Worm (Caenorhabditis elegans) whole organism, L2 larva: Measurements from ENCODE around the gene lec-5.
A peak's percentile ranks its signal among the peaks of the same experiment; 100 is the strongest.

Experiments used
- C34F6.9 ChIP-seq: fragments of 150-350 bp; optimal IDR thresholded peaks from 2 replicates; lab custom pipeline; 2014; ENCODE audit warnings: missing biosample characterization, missing genetic modification characterization
- F13H6.1 ChIP-seq: sonication (generic microtip); optimal IDR thresholded peaks from 2 replicates; lab custom pipeline; 2016; ENCODE audit warnings: missing genetic modification characterization, missing compliant biosample characterization
- R02D3.7 ChIP-seq: fragments of 150-350 bp; optimal IDR thresholded peaks from 2 replicates; lab custom pipeline; 2014; ENCODE audit warnings: missing biosample characterization, missing genetic modification characterization
- Y55F3AM.14 ChIP-seq: fragments of 200-800 bp; sonication (Bioruptor generic); optimal IDR thresholded peaks from 2 replicates; lab custom pipeline; 2018; ENCODE audit warnings: mild to moderate bottlenecking, missing genetic modification characterization, missing compliant biosample characterization
- alr-1 ChIP-seq: fragments of 150-350 bp; optimal IDR thresholded peaks from 2 replicates; lab custom pipeline; 2014; ENCODE audit warnings: missing biosample characterization, missing genetic modification characterization
- aly-2 ChIP-seq: fragments of 150-350 bp; optimal IDR thresholded peaks from 2 replicates; lab custom pipeline; 2014; ENCODE audit warnings: missing biosample characterization, missing genetic modification characterization
- blmp-1 ChIP-seq: sonication (generic microtip); optimal IDR thresholded peaks from 2 replicates; lab custom pipeline; 2017; ENCODE audit warnings: missing genetic modification characterization, mild to moderate bottlenecking, missing compliant biosample characterization, antibody characterized with exemption, moderate library complexity; ENCODE audit not compliant: insufficient read depth
- ceh-82 ChIP-seq: fragments of 150-350 bp; optimal IDR thresholded peaks from 2 replicates; lab custom pipeline; 2014; ENCODE audit warnings: missing biosample characterization, missing genetic modification characterization
- crh-2 ChIP-seq: sonication (generic microtip); optimal IDR thresholded peaks from 2 replicates; lab custom pipeline; 2017; ENCODE audit warnings: missing biosample characterization, missing genetic modification characterization
- dmd-4 ChIP-seq: sonication (generic microtip); optimal IDR thresholded peaks from 2 replicates; lab custom pipeline; 2017; ENCODE audit warnings: missing biosample characterization, missing genetic modification characterization
- egl-27 ChIP-seq: sonication (generic microtip); optimal IDR thresholded peaks from 3 replicates; lab custom pipeline; 2017; ENCODE audit warnings: missing biosample characterization, missing genetic modification reagents, missing genetic modification characterization
- elt-1 ChIP-seq: fragments of 150-350 bp; optimal IDR thresholded peaks from 2 replicates; lab custom pipeline; 2014; ENCODE audit warnings: missing biosample characterization, missing genetic modification characterization
- elt-3 ChIP-seq: sonication (generic microtip); optimal IDR thresholded peaks from 2 replicates; lab custom pipeline; 2017; ENCODE audit warnings: missing biosample characterization, missing genetic modification characterization
- fos-1 ChIP-seq: fragments of 150-350 bp; optimal IDR thresholded peaks from 2 replicates; lab custom pipeline; 2014; ENCODE audit warnings: missing biosample characterization, missing genetic modification characterization
- gmeb-1 ChIP-seq: fragments of 150-350 bp; optimal IDR thresholded peaks from 2 replicates; lab custom pipeline; 2014; ENCODE audit warnings: missing biosample characterization, missing genetic modification characterization
- lin-11 ChIP-seq: fragments of 150-350 bp; sonication (generic microtip); optimal IDR thresholded peaks from 2 replicates; lab custom pipeline; 2014; ENCODE audit warnings: missing biosample characterization, missing genetic modification characterization, inconsistent platforms, mixed read lengths
- lin-13 ChIP-seq: fragments of 150-350 bp; optimal IDR thresholded peaks from 2 replicates; lab custom pipeline; 2014; ENCODE audit warnings: missing biosample characterization, missing genetic modification reagents, missing genetic modification characterization
- lin-39 ChIP-seq: fragments of 150-350 bp; optimal IDR thresholded peaks from 2 replicates; lab custom pipeline; 2014; ENCODE audit warnings: missing biosample characterization, missing genetic modification reagents, missing genetic modification characterization
- lsy-2 ChIP-seq, 2 experiments: fragments of 150-350 bp in 1 of 2; sonication (generic microtip) in 1 of 2; optimal IDR thresholded peaks; 2 replicates each; lab custom pipeline; 2014 to 2017; ENCODE audit warnings: missing biosample characterization in 2 of 2, missing genetic modification characterization in 2 of 2
- mbf-1 ChIP-seq: sonication (generic microtip); optimal IDR thresholded peaks from 2 replicates; lab custom pipeline; 2017; ENCODE audit warnings: missing biosample characterization, missing genetic modification characterization
- mdl-1 ChIP-seq, 2 experiments: fragments of 150-350 bp in 1 of 2; sonication (generic microtip) in 1 of 2; optimal IDR thresholded peaks; 2 replicates each; lab custom pipeline; 2017; ENCODE audit warnings: missing biosample characterization in 2 of 2, missing genetic modification characterization in 2 of 2
- nhr-10 ChIP-seq: sonication (generic microtip); optimal IDR thresholded peaks from 2 replicates; lab custom pipeline; 2017; ENCODE audit warnings: missing biosample characterization, missing genetic modification characterization
- nhr-11 ChIP-seq: fragments of 150-350 bp; optimal IDR thresholded peaks from 2 replicates; lab custom pipeline; 2014; ENCODE audit warnings: missing biosample characterization, missing genetic modification characterization
- nhr-12 ChIP-seq: fragments of 150-350 bp; optimal IDR thresholded peaks from 2 replicates; lab custom pipeline; 2014; ENCODE audit warnings: missing biosample characterization, missing genetic modification characterization
- nhr-129 ChIP-seq: fragments of 150-350 bp; optimal IDR thresholded peaks from 2 replicates; lab custom pipeline; 2014; ENCODE audit warnings: missing biosample characterization, missing genetic modification characterization
- nhr-23 ChIP-seq: fragments of 150-350 bp; optimal IDR thresholded peaks from 2 replicates; lab custom pipeline; 2014; ENCODE audit warnings: missing biosample characterization, missing genetic modification reagents, missing genetic modification characterization
- nhr-237 ChIP-seq: fragments of 150-350 bp; optimal IDR thresholded peaks from 2 replicates; lab custom pipeline; 2014; ENCODE audit warnings: missing biosample characterization, missing genetic modification characterization
- nhr-25 ChIP-seq: fragments of 150-350 bp; sonication (generic microtip); optimal IDR thresholded peaks from 3 replicates; lab custom pipeline; 2014; ENCODE audit warnings: missing biosample characterization, missing genetic modification characterization
- nhr-6 ChIP-seq: fragments of 150-350 bp; optimal IDR thresholded peaks from 2 replicates; lab custom pipeline; 2014; ENCODE audit warnings: missing biosample characterization, missing genetic modification characterization
- nhr-77 ChIP-seq: fragments of 150-350 bp; optimal IDR thresholded peaks from 2 replicates; lab custom pipeline; 2014; ENCODE audit warnings: missing biosample characterization, missing genetic modification characterization
- skn-1 ChIP-seq: sonication (generic microtip); optimal IDR thresholded peaks from 2 replicates; lab custom pipeline; 2017; ENCODE audit warnings: missing biosample characterization, missing genetic modification characterization
- sma-9 ChIP-seq, 2 experiments: fragments of 150-350 bp in 1 of 2; sonication (generic microtip) in 1 of 2; optimal IDR thresholded peaks; 2 replicates each; lab custom pipeline; 2014 to 2016; ENCODE audit warnings: missing genetic modification characterization in 2 of 2, mild to moderate bottlenecking in 1 of 2, missing biosample characterization in 1 of 2, missing compliant biosample characterization in 1 of 2, missing genetic modification reagents in 1 of 2, moderate library complexity in 1 of 2
- snpc-4 ChIP-seq: fragments of 150-350 bp; optimal IDR thresholded peaks from 2 replicates; lab custom pipeline; 2014; ENCODE audit warnings: missing biosample characterization, missing genetic modification characterization
- unc-39 ChIP-seq: fragments of 150-350 bp; optimal IDR thresholded peaks from 2 replicates; lab custom pipeline; 2014; ENCODE audit warnings: missing biosample characterization, missing genetic modification characterization
- unc-55 ChIP-seq: fragments of 150-350 bp; sonication (generic microtip); optimal IDR thresholded peaks from 3 replicates; lab custom pipeline; 2014; ENCODE audit warnings: missing biosample characterization, missing genetic modification reagents, missing genetic modification characterization
- unc-62 ChIP-seq: fragments of 150-350 bp; optimal IDR thresholded peaks from 2 replicates; lab custom pipeline; 2014; ENCODE audit warnings: missing biosample characterization, missing genetic modification reagents, missing genetic modification characterization
- zag-1 ChIP-seq: fragments of 150-350 bp; optimal IDR thresholded peaks from 2 replicates; lab custom pipeline; 2014; ENCODE audit warnings: missing biosample characterization, missing genetic modification characterization
- ztf-11 ChIP-seq: sonication (generic microtip); optimal IDR thresholded peaks from 2 replicates; lab custom pipeline; 2017; ENCODE audit warnings: missing biosample characterization, missing genetic modification characterization
- ztf-4 ChIP-seq: fragments of 150-350 bp; optimal IDR thresholded peaks from 2 replicates; lab custom pipeline; 2014; ENCODE audit warnings: missing biosample characterization, missing genetic modification characterization

lec-5 gene

ce11 chrII:5844694-5845129 is 3.8 kb upstream of the lec-5 start (continued):
- TF ChIP-seq C34F6.9 (tag; lab: Kevin White, UChicago) (peak; percentile 100), crh-2 (tag; lab: Kevin White, UChicago) (peak; percentile 99), ceh-82 (peak; percentile 90), elt-3 (tag; lab: Kevin White, UChicago) (no peak), fos-1 (tag; lab: Kevin White, UChicago) (peak; percentile 98), nhr-10 (peak; percentile 97), skn-1 (peak; percentile 81)

ce11 chrII:5841866-5842265 is 963 bp upstream of the lec-5 start, which contains the start of gene nep-25:
nep-25 (plus strand) TSS chrII:5842240.
- no peak for TF ChIP-seq nhr-12 (tag; lab: Kevin White, UChicago)
- no peak for TF ChIP-seq aly-2 (tag; lab: Kevin White, UChicago)
- no peak for TF ChIP-seq nhr-11 (tag; lab: Kevin White, UChicago)
- no peak for TF ChIP-seq unc-39 (tag; lab: Kevin White, UChicago)
- TF ChIP-seq R02D3.7 (tag; lab: Kevin White, UChicago), result no peak
- TF ChIP-seq nhr-10, result no peak
- no peak for TF ChIP-seq nhr-6 (tag; lab: Kevin White, UChicago)
- no peak for TF ChIP-seq Y55F3AM.14
- TF ChIP-seq nhr-237 (tag; lab: Kevin White, UChicago), result no peak
- TF ChIP-seq ztf-11, result no peak
- no peak for TF ChIP-seq dmd-4 (tag; lab: Kevin White, UChicago)
- no peak for TF ChIP-seq lin-11 (tag; lab: Kevin White, UChicago)
- TF ChIP-seq unc-55 (GFP tag; lab: Kevin White, UChicago), result no peak
- TF ChIP-seq lsy-2 (tag; optimal IDR thresholded peaks at IDR 0.05; lab: Kevin White, UChicago), result no peak
- TF ChIP-seq sma-9 (GFP tag; optimal IDR thresholded peaks at IDR 0.05; lab: Kevin White, UChicago), result no peak
- no peak for TF ChIP-seq sma-9 (tag; optimal IDR thresholded peaks at IDR 0.05; lab: Kevin White, UChicago)
- TF ChIP-seq snpc-4 (tag; lab: Kevin White, UChicago), result no peak
- no peak for TF ChIP-seq nhr-23

ce11 chrII:5839227-5839626 is 1.7 kb downstream of the lec-5 start, which contains the start of gene ZK1248.19:
ZK1248.19 (minus strand) TSS chrII:5839414.
- TF ChIP-seq lin-13, result no peak
- TF ChIP-seq R02D3.7 (tag; lab: Kevin White, UChicago), result peak; percentile 67
- TF ChIP-seq elt-1 (tag; lab: Kevin White, UChicago), result no peak
- TF ChIP-seq nhr-129 (tag; lab: Kevin White, UChicago), result peak; percentile 44
- TF ChIP-seq lsy-2 (tag; optimal IDR thresholded peaks at IDR 0.05; lab: Kevin White, UChicago), result peak; percentile 4 to 63
- TF ChIP-seq skn-1, result no peak
- no peak for TF ChIP-seq nhr-12 (tag; lab: Kevin White, UChicago)
- TF ChIP-seq sma-9 (GFP tag; optimal IDR thresholded peaks at IDR 0.05; lab: Kevin White, UChicago), result peak; percentile 13
- no peak for TF ChIP-seq sma-9 (tag; optimal IDR thresholded peaks at IDR 0.05; lab: Kevin White, UChicago)
- TF ChIP-seq nhr-77 (tag; lab: Kevin White, UChicago), result no peak
- no peak for TF ChIP-seq egl-27
- TF ChIP-seq ztf-11, result no peak
- TF ChIP-seq nhr-6 (tag; lab: Kevin White, UChicago), result no peak
- no peak for TF ChIP-seq mdl-1 (tag; optimal IDR thresholded peaks at IDR 0.05; lab: Kevin White, UChicago)
- no peak for TF ChIP-seq snpc-4 (tag; lab: Kevin White, UChicago)
- TF ChIP-seq mbf-1 (tag; lab: Kevin White, UChicago), result no peak
- TF ChIP-seq lin-39 (tag; lab: Kevin White, UChicago), result no peak
- TF ChIP-seq ztf-4 (tag; lab: Kevin White, UChicago), result no peak
- TF ChIP-seq C34F6.9 (tag; lab: Kevin White, UChicago), result peak; percentile 36
- TF ChIP-seq zag-1 (tag; lab: Kevin White, UChicago), result no peak
- peak; percentile 57 for TF ChIP-seq unc-55 (GFP tag; lab: Kevin White, UChicago)
- peak; percentile 34 for TF ChIP-seq gmeb-1 (tag; lab: Kevin White, UChicago)
- TF ChIP-seq alr-1 (tag; lab: Kevin White, UChicago), result no peak

- TF ChIP-seq egl-27 (no peak), nhr-77 (tag; lab: Kevin White, UChicago) (no peak), F13H6.1 (tag; lab: Kevin White, UChicago) (no peak), nhr-25 (tag; lab: Kevin White, UChicago) (no peak), skn-1 (no peak), fos-1 (tag; lab: Kevin White, UChicago) (no peak), alr-1 (tag; lab: Kevin White, UChicago) (no peak), snpc-4 (tag; lab: Kevin White, UChicago) (no peak), C34F6.9 (tag; lab: Kevin White, UChicago) (no peak), unc-62 (GFP tag; lab: Kevin White, UChicago) (no peak), nhr-6 (tag; lab: Kevin White, UChicago) (no peak), nhr-12 (tag; lab: Kevin White, UChicago) (no peak), mbf-1 (tag; lab: Kevin White, UChicago) (no peak), lin-13 (no peak), nhr-23 (no peak), blmp-1 (no peak)
Observed at ce11 chrII:5838453-5838852, 2.5 kb downstream of the lec-5 start, which contains the start of gene ZK1248.15. ZK1248.15 (minus strand) TSS chrII:5838553.
